Worm (Caenorhabditis elegans): Measurements from ENCODE around the gene bud-13.

Gene bud-13

DNA sequence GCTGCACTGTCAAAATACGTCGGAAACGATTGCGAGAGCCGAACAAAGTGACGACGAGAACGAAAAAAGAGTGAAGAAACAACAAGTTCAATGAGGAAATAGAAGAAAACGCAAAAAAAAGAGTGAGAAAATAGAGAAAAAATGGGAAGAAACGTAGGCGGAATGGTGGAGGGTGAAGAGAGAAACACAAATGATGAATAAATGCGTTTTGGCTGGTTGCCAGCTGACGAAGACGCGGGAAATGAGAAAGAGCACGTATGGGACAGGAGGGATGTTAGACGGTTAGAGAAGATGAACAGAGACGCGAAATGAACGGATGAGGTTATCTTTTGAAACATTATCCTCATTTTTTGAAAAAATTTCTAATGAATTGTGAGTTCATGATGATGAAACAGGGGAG, 17.4 kb upstream of the bud-13 start (continued):
- TF ChIP-seq dmd-6 (GFP tag; IDR thresholded peaks at IDR 0.05) (peak; percentile 72), mdl-1 (tag; optimal IDR thresholded peaks at IDR 0.05) (peak in 1 of 2 experiments; percentile 49), dpl-1 (GFP tag; optimal IDR thresholded peaks at IDR 0.05) (peak; percentile 43), lin-1 (GFP tag; IDR thresholded peaks at IDR 0.05) (0 out of 2 replicates have a peak, but pooled peaks have one; percentile 21), lin-38 (GFP tag; IDR thresholded peaks at IDR 0.05) (peak; percentile 15; the same call in 1 of the 2 replicates), ZK337.2 (GFP tag; IDR thresholded peaks at IDR 0.05) (no peak), fkh-10 (GFP tag; optimal IDR thresholded peaks at IDR 0.05) (peak; percentile 76), zag-1 (tag; optimal IDR thresholded peaks at IDR 0.05) (no peak), unc-62 (GFP tag; optimal IDR thresholded peaks at IDR 0.05 in 1 of 2) (peak in 1 of 2 experiments; percentile 92), unc-62 (tag; optimal IDR thresholded peaks at IDR 0.05) (no peak), ama-1 (optimal IDR thresholded peaks at IDR 0.05) (no peak), saeg-2 (GFP tag; IDR thresholded peaks at IDR 0.05) (no peak)

DNA sequence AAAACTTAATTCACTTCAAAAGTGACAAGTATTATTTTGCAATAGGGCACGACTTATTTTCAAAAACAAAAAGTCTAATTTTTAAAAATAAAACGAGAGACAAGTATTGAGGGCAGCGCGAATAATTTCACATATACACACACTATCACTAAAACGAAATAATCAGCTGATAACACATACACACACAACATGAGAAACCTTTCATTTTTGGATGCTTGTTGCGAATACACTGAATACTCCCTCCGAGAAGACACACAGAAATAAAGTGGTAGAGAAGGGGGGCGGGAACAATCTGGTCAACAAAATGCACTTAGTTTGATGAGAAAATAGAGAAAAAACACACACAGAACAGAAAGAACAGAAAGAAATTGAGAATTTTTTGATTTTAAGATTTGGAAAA, 16.9 kb upstream of the bud-13 start:
- TF ChIP-seq nhr-76 (tag; optimal IDR thresholded peaks at IDR 0.05), result no peak
- no peak for TF ChIP-seq php-3 (GFP tag; IDR thresholded peaks at IDR 0.05)
- TF ChIP-seq F49E8.2 (tag; optimal IDR thresholded peaks at IDR 0.05; ENCODE audit: borderline replicate concordance), result no peak
- no peak for TF ChIP-seq aly-2 (tag; optimal IDR thresholded peaks at IDR 0.05)
- no peak for TF ChIP-seq D1046.2 (GFP tag; IDR thresholded peaks at IDR 0.05)
- no peak for TF ChIP-seq ceh-82 (tag; optimal IDR thresholded peaks at IDR 0.05)
- no peak for TF ChIP-seq egl-43 (GFP tag; IDR thresholded peaks at IDR 0.05)
- TF ChIP-seq mep-1 (tag; optimal IDR thresholded peaks at IDR 0.05), result no peak
- TF ChIP-seq nhr-237 (tag; optimal IDR thresholded peaks at IDR 0.05), result no peak
- TF ChIP-seq egl-27 (tag; optimal IDR thresholded peaks at IDR 0.05), result no peak
- no peak for TF ChIP-seq ceh-62 (tag; optimal IDR thresholded peaks at IDR 0.05)
- no peak for TF ChIP-seq nhr-42 (GFP tag; IDR thresholded peaks at IDR 0.05)
- TF ChIP-seq pha-4 (GFP tag; IDR thresholded peaks at IDR 0.05), result no peak
- no peak for TF ChIP-seq pha-4 (tag; optimal IDR thresholded peaks at IDR 0.05)
- TF ChIP-seq lin-39 (tag; optimal IDR thresholded peaks at IDR 0.05), result no peak
- TF ChIP-seq zip-11 (GFP tag; IDR thresholded peaks at IDR 0.05), result no peak
- no peak for TF ChIP-seq aha-1 (tag)
- no peak for TF ChIP-seq nhr-111 (GFP tag; optimal IDR thresholded peaks at IDR 0.05)
- TF ChIP-seq ztf-7 (tag; optimal IDR thresholded peaks at IDR 0.05), result no peak
- TF ChIP-seq attf-4 (tag; optimal IDR thresholded peaks at IDR 0.05), result no peak
- no peak for TF ChIP-seq ctbp-1 (GFP tag; IDR thresholded peaks at IDR 0.05)
- no peak for TF ChIP-seq jun-1 (tag; optimal IDR thresholded peaks at IDR 0.05)
- TF ChIP-seq rbr-2 (tag; optimal IDR thresholded peaks at IDR 0.05), result no peak
- no peak for TF ChIP-seq gei-8 (GFP tag; optimal IDR thresholded peaks at IDR 0.05)
- TF ChIP-seq F37D6.2 (tag; optimal IDR thresholded peaks at IDR 0.05), result no peak
- no peak for TF ChIP-seq zfp-3 (GFP tag; conservative IDR thresholded peaks at IDR 0.05)
- no peak for TF ChIP-seq hmg-1.1 (GFP tag; IDR thresholded peaks at IDR 0.05)
- no peak for TF ChIP-seq dpl-1 (GFP tag; optimal IDR thresholded peaks at IDR 0.05)
- TF ChIP-seq dmd-6 (GFP tag; IDR thresholded peaks at IDR 0.05), result peak; percentile 16; the same call in 1 of the 2 replicates
- no peak for TF ChIP-seq madf-9 (GFP tag; conservative IDR thresholded peaks at IDR 0.05)
- no peak for TF ChIP-seq F26F4.8 (GFP tag; conservative IDR thresholded peaks at IDR 0.05)
- no peak for TF ChIP-seq ces-1 (GFP tag; optimal IDR thresholded peaks at IDR 0.05)
- TF ChIP-seq daf-8 (GFP tag; IDR thresholded peaks at IDR 0.05), result no peak
- no peak for TF ChIP-seq Y5F2A.4 (GFP tag; optimal IDR thresholded peaks at IDR 0.05)
- no peak for TF ChIP-seq madf-5 (GFP tag; IDR thresholded peaks at IDR 0.05)
- TF ChIP-seq ztf-11 (tag; optimal IDR thresholded peaks at IDR 0.05), result no peak
- TF ChIP-seq arid-1 (GFP tag; conservative IDR thresholded peaks at IDR 0.05), result no peak
- no peak for TF ChIP-seq lin-38 (GFP tag; IDR thresholded peaks at IDR 0.05)
- no peak for TF ChIP-seq vab-7 (GFP tag; IDR thresholded peaks at IDR 0.05)
- TF ChIP-seq lin-29 (GFP tag; IDR thresholded peaks at IDR 0.05), result no peak
- 0 out of 2 replicates have a peak, but pooled peaks have one; percentile 14 for TF ChIP-seq lim-7 (GFP tag; IDR thresholded peaks at IDR 0.05)
- no peak for TF ChIP-seq daf-16 (GFP tag; optimal IDR thresholded peaks at IDR 0.05)
- TF ChIP-seq daf-16 (tag; optimal IDR thresholded peaks at IDR 0.05), result peak; percentile 69
- no peak for TF ChIP-seq nhr-48 (tag; optimal IDR thresholded peaks at IDR 0.05)

Data from whole organism, L4 larva.